Worm (Caenorhabditis elegans): ENCODE measurements around the gene apc-11.
A peak's percentile ranks its signal among the peaks of the same experiment; 100 is the strongest.

apc-11 gene

ce11 chrIII:4562070-4562788 lies 32.0 kb downstream of the apc-11 start, which contains the start of gene pan-1 (continued):
- TF ChIP-seq lir-3 (tag; optimal IDR thresholded peaks at IDR 0.05; ENCODE audit: poor library complexity): no peak
- TF ChIP-seq tbx-2 (tag; optimal IDR thresholded peaks at IDR 0.05): no peak
- peak in 1 of 3 experiments; percentile 0 for TF ChIP-seq ceh-82 (tag; optimal IDR thresholded peaks at IDR 0.05)
- TF ChIP-seq skn-1 (tag; optimal IDR thresholded peaks at IDR 0.05): no peak
- TF ChIP-seq mef-2 (tag; optimal IDR thresholded peaks at IDR 0.05): no peak
- peak; percentile 65 for TF ChIP-seq nhr-85 (tag)
- TF ChIP-seq nhr-12 (tag; optimal IDR thresholded peaks at IDR 0.05): no peak
- TF ChIP-seq nhr-47 (tag; optimal IDR thresholded peaks at IDR 0.05): peak; percentile 22
- TF ChIP-seq mep-1 (tag; optimal IDR thresholded peaks at IDR 0.05): peak; percentile 27
- no peak for TF ChIP-seq sup-37 (GFP tag; optimal IDR thresholded peaks at IDR 0.05)
- no peak for TF ChIP-seq alr-1 (tag; optimal IDR thresholded peaks at IDR 0.05; ENCODE audit: borderline replicate concordance)

ce11 chrIII:4561286-4561685 lies 32.9 kb downstream of the apc-11 start:
- TF ChIP-seq C16A3.4 (tag; optimal IDR thresholded peaks at IDR 0.05) (no peak), unc-98 (GFP tag; IDR thresholded peaks at IDR 0.05) (no peak), fkh-10 (GFP tag; optimal IDR thresholded peaks at IDR 0.05) (no peak), snu-23 (GFP tag; optimal IDR thresholded peaks at IDR 0.05) (no peak), blmp-1 (tag; optimal IDR thresholded peaks at IDR 0.05) (no peak), lin-39 (tag; optimal IDR thresholded peaks at IDR 0.05) (no peak), dsc-1 (tag; optimal IDR thresholded peaks at IDR 0.05) (no peak)

ce11 chrIII:4560393-4560890 lies 33.8 kb downstream of the apc-11 start:
- TF ChIP-seq C16A3.4 (tag; optimal IDR thresholded peaks at IDR 0.05) (no peak), lin-14 (GFP tag; optimal IDR thresholded peaks at IDR 0.05) (peak; percentile 98), ztf-11 (tag; optimal IDR thresholded peaks at IDR 0.05) (peak in 1 of 2 experiments; percentile 20), dpl-1 (GFP tag; optimal IDR thresholded peaks at IDR 0.05) (peak in 2 of 3 experiments; percentile 34 to 47), swsn-7 (tag; optimal IDR thresholded peaks at IDR 0.05) (peak; percentile 77), zip-4 (GFP tag; optimal IDR thresholded peaks at IDR 0.05) (no peak), nhr-20 (tag; optimal IDR thresholded peaks at IDR 0.05) (peak; percentile 69), unc-130 (tag; optimal IDR thresholded peaks at IDR 0.05) (peak; percentile 24), isw-1 (GFP tag; IDR thresholded peaks at IDR 0.05) (peak; percentile 43), mdl-1 (tag; optimal IDR thresholded peaks at IDR 0.05) (peak in 1 of 2 experiments; percentile 55), hlh-4 (tag; optimal IDR thresholded peaks at IDR 0.05) (no peak), nhr-90 (tag; optimal IDR thresholded peaks at IDR 0.05; ENCODE audit: poor library complexity) (peak; percentile 71), nhr-47 (tag; optimal IDR thresholded peaks at IDR 0.05) (peak; percentile 76), lin-13 (GFP tag; optimal IDR thresholded peaks at IDR 0.05) (peak; percentile 45), lin-35 (GFP tag; optimal IDR thresholded peaks at IDR 0.05) (peak; percentile 52 to 53), egl-27 (tag; optimal IDR thresholded peaks at IDR 0.05) (peak in 1 of 2 experiments; percentile 15), blmp-1 (tag; optimal IDR thresholded peaks at IDR 0.05) (peak; percentile 61), hlh-17 (GFP tag; optimal IDR thresholded peaks at IDR 0.05; ENCODE audit: borderline replicate concordance) (no peak), F16B12.6 (tag; optimal IDR thresholded peaks at IDR 0.05) (no peak), irx-1 (tag; optimal IDR thresholded peaks at IDR 0.05) (peak; percentile 35), tbx-2 (tag; optimal IDR thresholded peaks at IDR 0.05) (peak; percentile 74), jun-1 (tag; optimal IDR thresholded peaks at IDR 0.05) (peak; percentile 41), egl-13 (tag; optimal IDR thresholded peaks at IDR 0.05) (peak; percentile 31), unc-30 (tag; optimal IDR thresholded peaks at IDR 0.05) (no peak), snu-23 (GFP tag; optimal IDR thresholded peaks at IDR 0.05) (peak; percentile 77), nhr-237 (tag; optimal IDR thresholded peaks at IDR 0.05) (no peak), ztf-4 (tag; optimal IDR thresholded peaks at IDR 0.05) (peak; percentile 75), elt-3 (tag; optimal IDR thresholded peaks at IDR 0.05) (peak in 3 of 6 experiments; percentile 11 to 74 (median 22)), efl-1 (optimal IDR thresholded peaks at IDR 0.05) (peak; percentile 70 to 82), efl-1 (GFP tag; optimal IDR thresholded peaks at IDR 0.05 in 1 of 2) (peak; percentile 33 to 93), unc-86 (tag; optimal IDR thresholded peaks at IDR 0.05) (peak; percentile 56), skn-1 (tag; optimal IDR thresholded peaks at IDR 0.05) (peak; percentile 50), mep-1 (tag; optimal IDR thresholded peaks at IDR 0.05) (peak; percentile 81), dsc-1 (tag; optimal IDR thresholded peaks at IDR 0.05) (peak; percentile 54), unc-62 (GFP tag; optimal IDR thresholded peaks at IDR 0.05) (no peak), xbp-1 (tag; optimal IDR thresholded peaks at IDR 0.05) (peak; percentile 69)

Data from whole organism, L1 larva.